Fruit fly (Drosophila melanogaster) whole organism, pupa: Measurements from ENCODE around the gene Svip.

ENCODE experiments used
- CG15710 ChIP-seq: fragments of 200-800 bp; sonication (Bioruptor generic); optimal IDR thresholded peaks from 2 replicates; lab custom pipeline; 2018; ENCODE audit warnings: missing biosample characterization, mild to moderate bottlenecking, missing genetic modification characterization, moderate library complexity
- CG17806 ChIP-seq: fragments of 200-800 bp; sonication (Bioruptor generic); optimal IDR thresholded peaks from 2 replicates; lab custom pipeline; 2018; ENCODE audit warnings: missing biosample characterization, mild to moderate bottlenecking, missing genetic modification characterization, moderate library complexity
- CG8301 ChIP-seq: fragments of 200-800 bp; sonication (Bioruptor generic); optimal IDR thresholded peaks from 2 replicates; lab custom pipeline; 2018; ENCODE audit warnings: missing biosample characterization, mild to moderate bottlenecking, missing genetic modification characterization

dm6 chr3L:9361894-9362293 lies 3.1 kb downstream of the Svip start, which contains the start of gene CG34456:
- TF ChIP-seq CG17806: no peak
- TF ChIP-seq CG15710: no peak
- no peak for TF ChIP-seq CG8301 (tag; lab: Kevin White, UChicago)
